Worm (Caenorhabditis elegans) whole organism, L3 larva: ENCODE data around the gene nhr-27.

Experiments
- R02D3.7 ChIP-seq: fragments of 150-350 bp; optimal IDR thresholded peaks from 2 replicates; lab custom pipeline; 2014; ENCODE audit warnings: missing biosample characterization, missing genetic modification characterization
- ama-1 ChIP-seq: fragments of 150-350 bp; optimal IDR thresholded peaks from 2 replicates; lab custom pipeline; 2018
- ceh-28 ChIP-seq: fragments of 150-350 bp; optimal IDR thresholded peaks from 2 replicates; lab custom pipeline; 2014; ENCODE audit warnings: missing biosample characterization, missing genetic modification reagents, missing genetic modification characterization
- ceh-82 ChIP-seq: fragments of 150-350 bp; optimal IDR thresholded peaks from 2 replicates; lab custom pipeline; 2014; ENCODE audit warnings: missing biosample characterization, missing genetic modification characterization
- ceh-9 ChIP-seq: sonication (generic microtip); optimal IDR thresholded peaks from 2 replicates; lab custom pipeline; 2018; ENCODE audit warnings: missing biosample characterization, missing genetic modification characterization
- daf-12 ChIP-seq: fragments of 150-350 bp; optimal IDR thresholded peaks from 2 replicates; lab custom pipeline; 2014; ENCODE audit warnings: missing biosample characterization, missing genetic modification reagents, missing genetic modification characterization
- egl-27 ChIP-seq: sonication (generic microtip); optimal IDR thresholded peaks from 4 replicates; lab custom pipeline; 2017; ENCODE audit warnings: missing biosample characterization, missing genetic modification reagents, missing genetic modification characterization
- elt-2 ChIP-seq: sonication (generic microtip); optimal IDR thresholded peaks from 2 replicates; lab custom pipeline; 2016; ENCODE audit warnings: missing genetic modification reagents, mild to moderate bottlenecking, missing genetic modification characterization, missing compliant biosample characterization
- fkh-2 ChIP-seq: fragments of 150-350 bp; optimal IDR thresholded peaks from 2 replicates; lab custom pipeline; 2014; ENCODE audit warnings: missing biosample characterization, missing genetic modification reagents, missing genetic modification characterization
- fos-1 ChIP-seq: fragments of 150-350 bp; optimal IDR thresholded peaks from 2 replicates; lab custom pipeline; 2014; ENCODE audit warnings: missing biosample characterization, missing genetic modification characterization
- hmg-11 ChIP-seq: sonication (generic microtip); optimal IDR thresholded peaks from 2 replicates; lab custom pipeline; 2016; ENCODE audit warnings: missing genetic modification characterization, missing compliant biosample characterization
- lin-15B ChIP-seq: fragments of 150-350 bp; optimal IDR thresholded peaks from 2 replicates; lab custom pipeline; 2014; ENCODE audit warnings: missing biosample characterization, missing genetic modification characterization
- lin-39 ChIP-seq: fragments of 150-350 bp; optimal IDR thresholded peaks from 2 replicates; lab custom pipeline; 2018; ENCODE audit warnings: missing biosample characterization, missing genetic modification reagents, missing genetic modification characterization
- lsy-12 ChIP-seq: sonication (generic microtip); optimal IDR thresholded peaks from 2 replicates; lab custom pipeline; 2016; ENCODE audit warnings: mild to moderate bottlenecking, missing genetic modification characterization, missing compliant biosample characterization
- mml-1 ChIP-seq: fragments of 150-350 bp; sonication (generic microtip); optimal IDR thresholded peaks from 3 replicates; lab custom pipeline; 2014; ENCODE audit warnings: missing biosample characterization, missing genetic modification characterization
- nfya-1 ChIP-seq: sonication (generic microtip); optimal IDR thresholded peaks from 2 replicates; lab custom pipeline; 2017; ENCODE audit warnings: missing genetic modification characterization, mild to moderate bottlenecking, missing compliant biosample characterization, antibody characterized with exemption, moderate library complexity; ENCODE audit not compliant: insufficient read depth
- nhr-11 ChIP-seq: fragments of 150-350 bp; optimal IDR thresholded peaks from 2 replicates; lab custom pipeline; 2014; ENCODE audit warnings: missing biosample characterization, missing genetic modification characterization
- nhr-23 ChIP-seq: fragments of 150-350 bp; optimal IDR thresholded peaks from 2 replicates; lab custom pipeline; 2014; ENCODE audit warnings: missing biosample characterization, missing genetic modification reagents, missing genetic modification characterization
- nhr-25 ChIP-seq: sonication (generic microtip); optimal IDR thresholded peaks from 2 replicates; lab custom pipeline; 2017; ENCODE audit warnings: missing biosample characterization, missing genetic modification characterization
- nhr-28 ChIP-seq: fragments of 150-350 bp; optimal IDR thresholded peaks from 2 replicates; lab custom pipeline; 2014; ENCODE audit warnings: missing biosample characterization, missing genetic modification characterization
- nhr-43 ChIP-seq: sonication (generic microtip); optimal IDR thresholded peaks from 2 replicates; lab custom pipeline; 2016; ENCODE audit warnings: mild to moderate bottlenecking, missing genetic modification characterization, missing compliant biosample characterization; ENCODE audit not compliant: poor library complexity, severe bottlenecking
- nhr-67 ChIP-seq: fragments of 150-350 bp; optimal IDR thresholded peaks from 2 replicates; lab custom pipeline; 2014; ENCODE audit warnings: missing biosample characterization, missing genetic modification characterization
- nhr-76 ChIP-seq: fragments of 150-350 bp; sonication (generic microtip); optimal IDR thresholded peaks from 5 replicates; lab custom pipeline; 2014; ENCODE audit warnings: missing biosample characterization, missing genetic modification characterization
- nhr-77 ChIP-seq: fragments of 150-350 bp; optimal IDR thresholded peaks from 2 replicates; lab custom pipeline; 2014; ENCODE audit warnings: missing biosample characterization, missing genetic modification characterization
- pha-4 ChIP-seq: fragments of 150-350 bp; optimal IDR thresholded peaks from 2 replicates; lab custom pipeline; 2014; ENCODE audit warnings: missing biosample characterization, missing genetic modification reagents, missing genetic modification characterization
- pqm-1 ChIP-seq: fragments of 150-350 bp; optimal IDR thresholded peaks from 2 replicates; lab custom pipeline; 2017; ENCODE audit warnings: missing biosample characterization, missing genetic modification characterization, inconsistent platforms
- skn-1 ChIP-seq: fragments of 150-350 bp; optimal IDR thresholded peaks from 2 replicates; lab custom pipeline; 2014; ENCODE audit warnings: missing biosample characterization, missing genetic modification characterization
- snpc-4 ChIP-seq: fragments of 150-350 bp; optimal IDR thresholded peaks from 2 replicates; lab custom pipeline; 2014; ENCODE audit warnings: missing biosample characterization, missing genetic modification characterization
- tbx-2 ChIP-seq: sonication (generic microtip); optimal IDR thresholded peaks from 2 replicates; lab custom pipeline; 2016; ENCODE audit warnings: mild to moderate bottlenecking, missing genetic modification characterization, missing compliant biosample characterization
- unc-62 ChIP-seq: fragments of 150-350 bp; sonication (generic microtip); optimal IDR thresholded peaks from 4 replicates; lab custom pipeline; 2014; ENCODE audit warnings: missing biosample characterization, missing genetic modification reagents, missing genetic modification characterization
- zag-1 ChIP-seq: fragments of 150-350 bp; optimal IDR thresholded peaks from 2 replicates; lab custom pipeline; 2014; ENCODE audit warnings: missing biosample characterization, missing genetic modification characterization
- ztf-11 ChIP-seq: fragments of 150-350 bp; optimal IDR thresholded peaks from 2 replicates; lab custom pipeline; 2014; ENCODE audit warnings: missing biosample characterization, missing genetic modification characterization

nhr-27 gene

ce11 chrX:12668941-12669501 is 139.1 kb downstream of the nhr-27 start:
- TF ChIP-seq hmg-11 (tag; lab: Kevin White, UChicago) (no peak), nhr-11 (tag; lab: Kevin White, UChicago) (peak; percentile 41), lin-15B (tag; lab: Kevin White, UChicago) (no peak), ztf-11 (tag; lab: Kevin White, UChicago) (no peak)

- TF ChIP-seq elt-2 (peak; percentile 43), daf-12 (no peak), nfya-1 (tag; lab: Kevin White, UChicago) (peak; percentile 14), pha-4 (tag; lab: Kevin White, UChicago) (peak; percentile 49), nhr-25 (peak; percentile 20)
- TF ChIP-seq, all 47 proteins: peak for 4
These were observed 140.2 kb downstream of the nhr-27 start, which contains the start of gene nhr-17 for ce11 chrX:12667804-12668511. Gene nhr-17 (minus strand): TSS chrX:12667854.

ce11 chrX:12665799-12666198 is 142.3 kb downstream of the nhr-27 start:
- peak; percentile 82 for TF ChIP-seq ama-1 (lab: Kevin White, UChicago)
- TF ChIP-seq snpc-4, result no peak
- no peak for TF ChIP-seq zag-1 (tag; lab: Kevin White, UChicago)
- TF ChIP-seq unc-62 (GFP tag; lab: Kevin White, UChicago), result no peak

DNA sequence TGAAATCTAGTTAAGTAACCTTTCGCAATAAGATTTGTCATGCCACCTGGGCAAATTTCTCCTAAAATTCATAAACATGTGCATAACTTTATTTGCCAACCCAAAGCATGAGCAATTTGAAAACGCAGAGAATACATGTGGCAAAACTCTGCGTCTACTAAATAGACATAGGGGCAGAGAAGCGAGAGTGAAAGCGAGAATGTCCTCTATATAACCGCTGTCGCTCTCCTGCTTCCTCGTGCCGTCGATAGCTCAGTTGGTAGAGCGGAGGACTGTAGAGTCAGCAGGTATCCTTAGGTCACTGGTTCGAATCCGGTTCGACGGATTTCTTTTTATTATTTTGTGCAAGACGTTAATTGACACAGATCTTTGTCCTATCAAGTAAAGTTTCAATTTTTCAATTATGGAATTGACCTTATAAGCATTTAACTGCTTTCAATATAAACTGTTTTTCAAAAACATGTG is 143.1 kb downstream of the nhr-27 start:
- TF ChIP-seq ama-1 (lab: Kevin White, UChicago) (peak; percentile 98), lin-39 (tag; lab: Kevin White, UChicago) (peak; percentile 56), unc-62 (GFP tag; lab: Kevin White, UChicago) (no peak), elt-2 (peak; percentile 54), lsy-12 (tag; lab: Kevin White, UChicago) (peak; percentile 98), mml-1 (tag; lab: Kevin White, UChicago) (no peak), lin-15B (tag; lab: Kevin White, UChicago) (no peak), ceh-82 (tag; lab: Kevin White, UChicago) (peak; percentile 39), nhr-77 (tag; lab: Kevin White, UChicago) (peak; percentile 31), nhr-67 (no peak), pha-4 (tag; lab: Kevin White, UChicago) (peak; percentile 71), nhr-25 (peak; percentile 53), fos-1 (tag; lab: Kevin White, UChicago) (no peak), nhr-23 (tag; lab: Kevin White, UChicago) (peak; percentile 32), tbx-2 (tag; lab: Kevin White, UChicago) (peak; percentile 73), nhr-11 (tag; lab: Kevin White, UChicago) (peak; percentile 13), daf-12 (no peak), ceh-28 (peak; percentile 33), skn-1 (tag; lab: Kevin White, UChicago) (peak; percentile 43), hmg-11 (tag; lab: Kevin White, UChicago) (peak; percentile 98), nhr-76 (tag; lab: Kevin White, UChicago) (no peak), nfya-1 (tag; lab: Kevin White, UChicago) (peak; percentile 70), egl-27 (tag; lab: Kevin White, UChicago) (peak; percentile 56), nhr-43 (tag; lab: Kevin White, UChicago) (peak; percentile 77), R02D3.7 (tag; lab: Kevin White, UChicago) (peak; percentile 33), ceh-9 (tag; lab: Kevin White, UChicago) (no peak), pqm-1 (peak; percentile 62)

ce11 chrX:12664443-12664842 is 143.7 kb downstream of the nhr-27 start:
- TF ChIP-seq ama-1 (lab: Kevin White, UChicago) (peak; percentile 98), nhr-28 (tag; lab: Kevin White, UChicago) (no peak), fkh-2 (tag; lab: Kevin White, UChicago) (no peak)
